Worm (Caenorhabditis elegans) whole organism, L1 larva: Measurements from ENCODE around the gene efk-1.

Experiments
- C04F5.9 ChIP-seq: sonication (generic microtip); optimal IDR thresholded peaks from 2 replicates; lab custom pipeline; 2016; ENCODE audit warnings: missing genetic modification characterization, missing compliant biosample characterization
- C16A3.4 ChIP-seq: fragments of 150-350 bp; optimal IDR thresholded peaks from 2 replicates; lab custom pipeline; 2014; ENCODE audit warnings: missing biosample characterization, missing genetic modification characterization
- C34B4.2 ChIP-seq: sonication (generic microtip); optimal IDR thresholded peaks from 2 replicates; lab custom pipeline; 2017; ENCODE audit warnings: mild to moderate bottlenecking, missing genetic modification characterization, missing compliant biosample characterization
- F16B12.6 ChIP-seq: fragments of 150-350 bp; optimal IDR thresholded peaks from 2 replicates; lab custom pipeline; 2014; ENCODE audit warnings: missing biosample characterization, missing genetic modification characterization
- Y116A8C.19 ChIP-seq: sonication (generic microtip); optimal IDR thresholded peaks from 2 replicates; lab custom pipeline; 2016; ENCODE audit warnings: missing compliant biosample characterization, missing genetic modification characterization, borderline replicate concordance
- ama-1 ChIP-seq: fragments of 150-350 bp; optimal IDR thresholded peaks from 2 replicates; lab custom pipeline; 2014
- ceh-63 ChIP-seq: fragments of 200-800 bp; sonication (Bioruptor generic); optimal IDR thresholded peaks from 2 replicates; lab custom pipeline; 2018; ENCODE audit warnings: mild to moderate bottlenecking, missing genetic modification characterization, missing compliant biosample characterization
- ceh-82 ChIP-seq, 3 experiments: fragments of 150-350 bp in 1 of 3; sonication (generic microtip) in 2 of 3; optimal IDR thresholded peaks; 2 replicates each; lab custom pipeline; 2014 to 2017; ENCODE audit warnings: missing biosample characterization in 3 of 3, missing genetic modification characterization in 3 of 3
- ceh-90 ChIP-seq: sonication (generic microtip); optimal IDR thresholded peaks from 2 replicates; lab custom pipeline; 2016; ENCODE audit warnings: missing genetic modification characterization, missing compliant biosample characterization
- ces-1 ChIP-seq: fragments of 150-350 bp; optimal IDR thresholded peaks from 2 replicates; lab custom pipeline; 2014; ENCODE audit warnings: missing biosample characterization, missing genetic modification reagents, missing genetic modification characterization
- dpl-1 ChIP-seq, 3 experiments: fragments of 150-350 bp in 2 of 3; sonication (generic microtip) in 1 of 3; optimal IDR thresholded peaks; 2 replicates each; lab custom pipeline; 2014 to 2017; ENCODE audit warnings: missing biosample characterization in 3 of 3, missing genetic modification characterization in 3 of 3, missing genetic modification reagents in 3 of 3
- dsc-1 ChIP-seq: sonication (generic microtip); optimal IDR thresholded peaks from 2 replicates; lab custom pipeline; 2016; ENCODE audit warnings: mild to moderate bottlenecking, missing genetic modification characterization, missing compliant biosample characterization
- efl-1 ChIP-seq, 4 experiments: fragments of 150-350 bp; optimal IDR thresholded peaks in 3 of 4; peaks in 1 of 4; 1 replicate in 1 of 4; 2 replicates in 3 of 4; lab custom pipeline; 2014; ENCODE audit warnings: missing biosample characterization in 2 of 4, missing genetic modification characterization in 2 of 4, missing genetic modification reagents in 2 of 4
- efl-3 ChIP-seq: fragments of 200-800 bp; sonication (Bioruptor generic); optimal IDR thresholded peaks from 2 replicates; lab custom pipeline; 2018; ENCODE audit warnings: mild to moderate bottlenecking, missing genetic modification characterization, missing compliant biosample characterization
- elt-2 ChIP-seq: sonication (generic microtip); optimal IDR thresholded peaks from 2 replicates; lab custom pipeline; 2016; ENCODE audit warnings: missing genetic modification characterization, mild to moderate bottlenecking, inconsistent platforms, missing compliant biosample characterization, missing genetic modification reagents
- ets-5 ChIP-seq: fragments of 200-800 bp; sonication (Bioruptor generic); IDR thresholded peaks from 2 replicates; pipeline ENCODE4 v1.3.6; 2022; ENCODE audit warnings: missing genetic modification characterization, missing compliant biosample characterization
- fkh-10 ChIP-seq: sonication (generic microtip); optimal IDR thresholded peaks from 2 replicates; lab custom pipeline; 2017; ENCODE audit warnings: missing biosample characterization, missing genetic modification reagents, missing genetic modification characterization
- hlh-4 ChIP-seq: sonication (generic microtip); optimal IDR thresholded peaks from 2 replicates; lab custom pipeline; 2016; ENCODE audit warnings: mild to moderate bottlenecking, missing genetic modification characterization, missing compliant biosample characterization
- jun-1 ChIP-seq: fragments of 150-350 bp; optimal IDR thresholded peaks from 2 replicates; lab custom pipeline; 2014; ENCODE audit warnings: missing biosample characterization, missing genetic modification reagents, missing genetic modification characterization
- lin-13 ChIP-seq: fragments of 150-350 bp; optimal IDR thresholded peaks from 2 replicates; lab custom pipeline; 2014; ENCODE audit warnings: missing biosample characterization, missing genetic modification reagents, missing genetic modification characterization
- lin-14 ChIP-seq: fragments of 200-800 bp; sonication (Bioruptor generic); optimal IDR thresholded peaks from 2 replicates; lab custom pipeline; 2018; ENCODE audit warnings: mild to moderate bottlenecking, missing genetic modification characterization, moderate library complexity, missing compliant biosample characterization
- lin-15B ChIP-seq: fragments of 150-350 bp; sonication (generic microtip); optimal IDR thresholded peaks from 3 replicates; lab custom pipeline; 2014; ENCODE audit warnings: missing biosample characterization, missing genetic modification characterization
- lin-35 ChIP-seq, 2 experiments: fragments of 150-350 bp; optimal IDR thresholded peaks; 2 replicates each; lab custom pipeline; 2014; ENCODE audit warnings: missing biosample characterization in 2 of 2, missing genetic modification characterization in 2 of 2, missing genetic modification reagents in 2 of 2
- lin-39 ChIP-seq: fragments of 150-350 bp; optimal IDR thresholded peaks from 2 replicates; lab custom pipeline; 2014; ENCODE audit warnings: missing biosample characterization, missing genetic modification reagents, missing genetic modification characterization
- lsy-2 ChIP-seq, 2 experiments: fragments of 150-350 bp; optimal IDR thresholded peaks; 2 replicates each; lab custom pipeline; 2014; ENCODE audit warnings: missing biosample characterization in 2 of 2, missing genetic modification characterization in 2 of 2
- mdl-1 ChIP-seq, 2 experiments: fragments of 150-350 bp; optimal IDR thresholded peaks; 2 replicates each; lab custom pipeline; 2014 to 2017; ENCODE audit warnings: missing biosample characterization in 2 of 2, missing genetic modification characterization in 2 of 2, inconsistent platforms in 1 of 2
- nhr-11 ChIP-seq: fragments of 150-350 bp; optimal IDR thresholded peaks from 2 replicates; lab custom pipeline; 2014; ENCODE audit warnings: missing biosample characterization, missing genetic modification characterization
- nhr-12 ChIP-seq: sonication (generic microtip); optimal IDR thresholded peaks from 2 replicates; lab custom pipeline; 2017; ENCODE audit warnings: missing biosample characterization, missing genetic modification characterization
- nhr-20 ChIP-seq: sonication (generic microtip); optimal IDR thresholded peaks from 2 replicates; lab custom pipeline; 2016; ENCODE audit warnings: mild to moderate bottlenecking, missing genetic modification characterization, missing compliant biosample characterization
- nhr-28 ChIP-seq: fragments of 150-350 bp; optimal IDR thresholded peaks from 2 replicates; lab custom pipeline; 2014; ENCODE audit warnings: missing biosample characterization, missing genetic modification characterization
- nhr-47 ChIP-seq: sonication (generic microtip); optimal IDR thresholded peaks from 2 replicates; lab custom pipeline; 2016; ENCODE audit warnings: mild to moderate bottlenecking, missing genetic modification characterization, moderate library complexity, missing compliant biosample characterization
- nhr-71 ChIP-seq: sonication (generic microtip); optimal IDR thresholded peaks from 2 replicates; lab custom pipeline; 2016; ENCODE audit warnings: mild to moderate bottlenecking, missing genetic modification characterization, moderate library complexity, missing compliant biosample characterization
- nhr-76 ChIP-seq: sonication (generic microtip); optimal IDR thresholded peaks from 2 replicates; lab custom pipeline; 2017; ENCODE audit warnings: missing biosample characterization, missing genetic modification characterization
- nhr-84 ChIP-seq: sonication (generic microtip); optimal IDR thresholded peaks from 2 replicates; lab custom pipeline; 2017; ENCODE audit warnings: missing biosample characterization, missing genetic modification characterization
- nhr-85 ChIP-seq: sonication (generic microtip); peaks from one replicate; lab custom pipeline; 2016; ENCODE audit warnings: missing genetic modification characterization, inconsistent platforms, missing compliant biosample characterization
- nhr-90 ChIP-seq: sonication (generic microtip); optimal IDR thresholded peaks from 2 replicates; lab custom pipeline; 2016; ENCODE audit warnings: mild to moderate bottlenecking, missing genetic modification characterization, missing compliant biosample characterization; ENCODE audit not compliant: poor library complexity
- pag-3 ChIP-seq: sonication (generic microtip); optimal IDR thresholded peaks from 2 replicates; lab custom pipeline; 2017; ENCODE audit warnings: missing genetic modification characterization, mild to moderate bottlenecking, missing compliant biosample characterization, antibody characterized with exemption, borderline replicate concordance; ENCODE audit not compliant: insufficient read depth
- pax-3 ChIP-seq: fragments of 200-800 bp; sonication (Bioruptor generic); optimal IDR thresholded peaks from 2 replicates; lab custom pipeline; 2018; ENCODE audit warnings: mild to moderate bottlenecking, missing genetic modification characterization, moderate library complexity, missing compliant biosample characterization
- pqm-1 ChIP-seq: sonication (generic microtip); optimal IDR thresholded peaks from 3 replicates; lab custom pipeline; 2017; ENCODE audit warnings: missing biosample characterization, missing genetic modification characterization
- rnt-1 ChIP-seq: sonication (generic microtip); optimal IDR thresholded peaks from 2 replicates; lab custom pipeline; 2016; ENCODE audit warnings: mild to moderate bottlenecking, missing genetic modification characterization, moderate library complexity, missing compliant biosample characterization
- sptf-1 ChIP-seq: fragments of 150-350 bp; optimal IDR thresholded peaks from 2 replicates; lab custom pipeline; 2014; ENCODE audit warnings: missing biosample characterization, missing genetic modification characterization
- unc-130 ChIP-seq: fragments of 150-350 bp; optimal IDR thresholded peaks from 2 replicates; lab custom pipeline; 2017; ENCODE audit warnings: missing biosample characterization, missing genetic modification characterization, inconsistent platforms
- unc-98 ChIP-seq: fragments of 200-800 bp; sonication (Bioruptor generic); IDR thresholded peaks from 2 replicates; pipeline ENCODE4 v1.3.6; 2022; ENCODE audit warnings: missing genetic modification characterization, missing compliant biosample characterization
- vab-15 ChIP-seq: sonication (generic microtip); optimal IDR thresholded peaks from 2 replicates; lab custom pipeline; 2017; ENCODE audit warnings: missing genotype, mild to moderate bottlenecking, missing genetic modification characterization, missing compliant biosample characterization

Gene efk-1

ce11 chrIII:6194480-6194879 is 26.1 kb upstream of the efk-1 start, which contains the start of gene ugt-66:
ugt-66 (minus strand) TSS chrIII:6194580.
- no peak for TF ChIP-seq efl-3 (GFP tag; lab: Kevin White, UChicago)
- no peak for TF ChIP-seq unc-98 (GFP tag; lab: Robert Waterston, UW)
- no peak for TF ChIP-seq nhr-84 (tag; lab: Kevin White, UChicago)
- TF ChIP-seq fkh-10 (GFP tag; lab: Kevin White, UChicago) = no peak
- TF ChIP-seq C16A3.4 = no peak
- no peak for TF ChIP-seq nhr-20 (tag; lab: Kevin White, UChicago)
- no peak for TF ChIP-seq ceh-63 (GFP tag; lab: Kevin White, UChicago)
- no peak for TF ChIP-seq rnt-1 (tag; lab: Kevin White, UChicago)
- TF ChIP-seq lin-15B = no peak
- no peak for TF ChIP-seq F16B12.6
- TF ChIP-seq lin-13 = no peak
- TF ChIP-seq pax-3 (tag; lab: Kevin White, UChicago) = no peak
- no peak for TF ChIP-seq pqm-1
- no peak for TF ChIP-seq nhr-11 (tag; lab: Kevin White, UChicago)
- no peak for TF ChIP-seq ceh-82 (tag; optimal IDR thresholded peaks at IDR 0.05; lab: Kevin White, UChicago)
- TF ChIP-seq nhr-71 (tag; lab: Kevin White, UChicago) = no peak
- no peak for TF ChIP-seq Y116A8C.19 (tag; lab: Kevin White, UChicago)
- no peak for TF ChIP-seq nhr-47 (tag; lab: Kevin White, UChicago)
- TF ChIP-seq vab-15 = no peak
- TF ChIP-seq dpl-1 (GFP tag; optimal IDR thresholded peaks at IDR 0.05; lab: Kevin White, UChicago) = no peak

DNA sequence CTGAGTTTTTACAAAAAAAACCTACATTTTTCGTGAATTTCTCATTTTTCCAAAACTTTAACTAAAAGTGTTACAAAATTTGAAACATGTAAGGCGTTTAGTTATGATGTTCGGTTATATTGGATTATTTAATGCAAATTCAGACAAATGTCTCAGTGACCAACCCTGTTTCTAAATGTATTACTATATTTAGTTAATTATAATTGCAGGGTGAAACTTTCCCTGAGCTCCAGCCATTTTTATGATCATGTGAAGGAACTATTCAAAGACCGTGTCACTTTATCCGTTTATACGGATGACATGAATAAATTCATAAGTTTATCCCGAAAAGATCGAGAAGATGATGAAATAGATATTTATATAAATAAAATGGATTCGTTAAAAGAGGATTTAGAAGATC is 22.5 kb upstream of the efk-1 start, which contains the start of gene C23G10.5:
C23G10.5 (plus strand) TSS at position 301 of the 400 bp plus-strand sequence.
- TF ChIP-seq nhr-76 (no peak), lin-39 (tag; lab: Kevin White, UChicago) (no peak), pag-3 (no peak), ceh-90 (tag; lab: Kevin White, UChicago) (no peak), Y116A8C.19 (tag; lab: Kevin White, UChicago) (no peak), nhr-28 (tag; lab: Kevin White, UChicago) (no peak), nhr-12 (tag; lab: Kevin White, UChicago) (no peak)
- TF ChIP-seq, all 84 proteins: peak for 0

ce11 chrIII:6183118-6183517 is 14.8 kb upstream of the efk-1 start, which contains the start of gene nas-28:
nas-28 (minus strand) TSS chrIII:6183218.
- TF ChIP-seq ceh-63 (GFP tag; lab: Kevin White, UChicago) (no peak), mdl-1 (tag; optimal IDR thresholded peaks at IDR 0.05; lab: Kevin White, UChicago) (no peak), unc-98 (GFP tag; lab: Robert Waterston, UW) (no peak), efl-1 (optimal IDR thresholded peaks at IDR 0.05; lab: Kevin White, UChicago) (no peak), efl-1 (GFP tag; optimal IDR thresholded peaks at IDR 0.05 in 1 of 2; lab: Kevin White, UChicago) (no peak), unc-130 (tag; lab: Kevin White, UChicago) (no peak), nhr-47 (tag; lab: Kevin White, UChicago) (no peak), ces-1 (GFP tag; lab: Kevin White, UChicago) (no peak), hlh-4 (tag; lab: Kevin White, UChicago) (no peak), ama-1 (lab: Kevin White, UChicago) (no peak), C04F5.9 (no peak), lin-14 (GFP tag; lab: Kevin White, UChicago) (no peak), ets-5 (GFP tag; lab: Robert Waterston, UW) (no peak), C34B4.2 (tag; lab: Kevin White, UChicago) (no peak), nhr-71 (tag; lab: Kevin White, UChicago) (no peak), sptf-1 (tag; lab: Kevin White, UChicago) (no peak)

- TF ChIP-seq C34B4.2 (tag; lab: Kevin White, UChicago) = no peak
- peak; percentile 31 for TF ChIP-seq nhr-20 (tag; lab: Kevin White, UChicago)
- peak in 1 of 2 experiments; percentile 50 for TF ChIP-seq lin-35 (GFP tag; optimal IDR thresholded peaks at IDR 0.05; lab: Kevin White, UChicago)
- peak; percentile 96 for TF ChIP-seq elt-2
- TF ChIP-seq nhr-71 (tag; lab: Kevin White, UChicago) = peak; percentile 37
- no peak for TF ChIP-seq dsc-1 (tag; lab: Kevin White, UChicago)
- TF ChIP-seq nhr-85 (tag; lab: Kevin White, UChicago) = peak; percentile 32
- no peak for TF ChIP-seq jun-1 (tag; lab: Kevin White, UChicago)
- peak; percentile 31 for TF ChIP-seq lin-14 (GFP tag; lab: Kevin White, UChicago)
- no peak for TF ChIP-seq lsy-2 (tag; optimal IDR thresholded peaks at IDR 0.05; lab: Kevin White, UChicago)
- TF ChIP-seq nhr-90 = peak; percentile 1
These were observed 11.9 kb upstream of the efk-1 start for ce11 chrIII:6180294-6180693.
